Fruit fly (Drosophila melanogaster): Measurements from ENCODE around the gene Nph.

The Nph gene

dm6 chr3R:29969347-29969746 lies 35.3 kb downstream of the Nph start, which contains the start of gene TkR99D:
TSS of gene TkR99D (minus strand) at chr3R:29969447.
- no peak for TF ChIP-seq EcR (GFP tag; optimal IDR thresholded peaks at IDR 0.05)
- no peak for TF ChIP-seq fd96Ca (GFP tag; IDR thresholded peaks at IDR 0.05)
- no peak for TF ChIP-seq CG10348 (GFP tag; IDR thresholded peaks at IDR 0.05)
- TF ChIP-seq Pif1B (GFP tag; optimal IDR thresholded peaks at IDR 0.05), result no peak
- no peak for TF ChIP-seq Ets98B (GFP tag; IDR thresholded peaks at IDR 0.05)
- TF ChIP-seq CG8159 (tag; optimal IDR thresholded peaks at IDR 0.05), result no peak

- no peak for TF ChIP-seq Snoo (tag; optimal IDR thresholded peaks at IDR 0.05)
- no peak for TF ChIP-seq CG32121 (GFP tag; IDR thresholded peaks at IDR 0.05)
- no peak for TF ChIP-seq rn (GFP tag; IDR thresholded peaks at IDR 0.05)
- TF ChIP-seq Ets98B (GFP tag; IDR thresholded peaks at IDR 0.05), result no peak
Measured at dm6 chr3R:29963102-29963501, 41.6 kb downstream of the Nph start.

dm6 chr3R:29959329-29959728 lies 45.3 kb downstream of the Nph start:
- peak; percentile 58; the same call in 2 of the 3 replicates for TF ChIP-seq CG4496 (GFP tag; IDR thresholded peaks at IDR 0.05)
- peak; percentile 9 for TF ChIP-seq CG14655 (GFP tag; optimal IDR thresholded peaks at IDR 0.05)
- no peak for TF ChIP-seq CG9948 (tag; optimal IDR thresholded peaks at IDR 0.05)
- no peak for TF ChIP-seq CG13204 (GFP tag; optimal IDR thresholded peaks at IDR 0.05)
- TF ChIP-seq CG8159 (tag; optimal IDR thresholded peaks at IDR 0.05), result peak; percentile 34
- TF ChIP-seq CG12605 (GFP tag; IDR thresholded peaks at IDR 0.05), result no peak
- TF ChIP-seq CG10348 (GFP tag; IDR thresholded peaks at IDR 0.05), result no peak
